Worm (Caenorhabditis elegans): Measurements from ENCODE around the gene Y47A7.2.

DNA sequence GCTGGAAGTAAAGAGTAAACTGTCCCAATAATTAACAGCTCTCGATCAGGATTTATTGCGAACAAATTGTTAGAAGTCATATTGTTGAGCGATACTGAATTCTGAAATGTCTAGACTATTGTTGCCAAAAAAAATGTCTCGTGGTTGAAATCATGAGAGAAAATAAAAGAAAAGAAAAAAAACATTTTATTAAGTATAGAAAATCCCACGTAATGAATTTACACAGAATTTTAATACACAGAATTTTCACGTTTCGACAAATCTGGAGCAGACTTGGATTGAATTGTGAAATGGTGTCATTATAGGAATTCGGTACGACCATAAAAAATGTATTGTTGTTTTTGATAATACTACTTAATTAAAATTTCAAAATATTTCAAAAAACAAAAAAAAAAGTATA is 25.3 kb downstream of the Y47A7.2 start, which contains the start of gene srt-65:
- TF ChIP-seq nhr-2 (tag; optimal IDR thresholded peaks at IDR 0.05) (no peak), elt-3 (tag; optimal IDR thresholded peaks at IDR 0.05) (no peak), nhr-237 (tag; optimal IDR thresholded peaks at IDR 0.05) (no peak), nhr-28 (tag; optimal IDR thresholded peaks at IDR 0.05) (no peak), mep-1 (tag; optimal IDR thresholded peaks at IDR 0.05) (no peak), nhr-12 (tag; optimal IDR thresholded peaks at IDR 0.05) (no peak), unc-39 (tag; optimal IDR thresholded peaks at IDR 0.05) (no peak), sem-2 (GFP tag; optimal IDR thresholded peaks at IDR 0.05) (no peak), nhr-76 (tag; optimal IDR thresholded peaks at IDR 0.05) (no peak), ceh-83 (GFP tag; optimal IDR thresholded peaks at IDR 0.05) (no peak)
